Worm (Caenorhabditis elegans) whole organism, late embryonic: ENCODE data around the gene coh-4.

Source experiments
- ama-1 ChIP-seq: fragments of 150-350 bp; optimal IDR thresholded peaks from 2 replicates; lab custom pipeline; 2014
- ceh-45 ChIP-seq: fragments of 200-800 bp; sonication (Bioruptor generic); IDR thresholded peaks from 2 replicates; pipeline ENCODE4 v1.3.6; 2022; ENCODE audit warnings: missing genetic modification reagents, missing genetic modification characterization, missing compliant biosample characterization
- fkh-10 ChIP-seq: fragments of 150-350 bp; optimal IDR thresholded peaks from 2 replicates; lab custom pipeline; 2014; ENCODE audit warnings: missing biosample characterization, missing genetic modification reagents, missing genetic modification characterization
- pag-3 ChIP-seq: sonication (generic microtip); optimal IDR thresholded peaks from 2 replicates; lab custom pipeline; 2016; ENCODE audit warnings: missing compliant biosample characterization, missing genetic modification characterization, borderline replicate concordance
- pqm-1 ChIP-seq: sonication (generic microtip); optimal IDR thresholded peaks from 2 replicates; lab custom pipeline; 2016; ENCODE audit warnings: missing genetic modification characterization, missing compliant biosample characterization
- pros-1 ChIP-seq: fragments of 150-350 bp; optimal IDR thresholded peaks from 2 replicates; lab custom pipeline; 2014; ENCODE audit warnings: missing biosample characterization, missing genetic modification reagents, missing genetic modification characterization

ce11 chrV:4131471-4131939 is 43.9 kb downstream of the coh-4 start, which contains the start of gene nhr-57:
- TF ChIP-seq fkh-10 (GFP tag; lab: Kevin White, UChicago) = no peak
- TF ChIP-seq pqm-1 (tag; lab: Kevin White, UChicago) = no peak
- TF ChIP-seq ama-1 (lab: Kevin White, UChicago) = no peak
- no peak for TF ChIP-seq pag-3 (tag; lab: Kevin White, UChicago)
- no peak for TF ChIP-seq ceh-45
- TF ChIP-seq pros-1 = no peak
